Fruit fly (Drosophila melanogaster): ENCODE results near the gene CG31937.

The CG31937 gene

dm6 chr2L:1723135-1723936 lies 6.4 kb upstream of the CG31937 start (continued):
- no peak for TF ChIP-seq seq (GFP tag; IDR thresholded peaks at IDR 0.05)
- TF ChIP-seq prd (optimal IDR thresholded peaks at IDR 0.05) = no peak
- TF ChIP-seq prd (GFP tag; IDR thresholded peaks at IDR 0.05) = no peak
- no peak for TF ChIP-seq disco-r (GFP tag; optimal IDR thresholded peaks at IDR 0.05)
- no peak for TF ChIP-seq Abd-B (GFP tag; optimal IDR thresholded peaks at IDR 0.05)
- no peak for TF ChIP-seq Atf-2 (GFP tag; optimal IDR thresholded peaks at IDR 0.05)
- TF ChIP-seq pho (GFP tag; optimal IDR thresholded peaks at IDR 0.05) = no peak
- no peak for TF ChIP-seq slou (GFP tag; optimal IDR thresholded peaks at IDR 0.05)
- no peak for TF ChIP-seq Dek (tag; optimal IDR thresholded peaks at IDR 0.05)
- peak; percentile 13 for TF ChIP-seq Xbp1 (GFP tag; optimal IDR thresholded peaks at IDR 0.05)
- no peak for TF ChIP-seq Optix (GFP tag; IDR thresholded peaks at IDR 0.05)
- TF ChIP-seq CG32767 (GFP tag; IDR thresholded peaks at IDR 0.05) = no peak
- TF ChIP-seq Eip74EF (GFP tag; optimal IDR thresholded peaks at IDR 0.05) = peak in 1 of 2 experiments; percentile 53
- TF ChIP-seq maf-S (GFP tag; optimal IDR thresholded peaks at IDR 0.05) = no peak
- no peak for TF ChIP-seq Atf3 (GFP tag; optimal IDR thresholded peaks at IDR 0.05)
- no peak for TF ChIP-seq CG7786 (GFP tag; optimal IDR thresholded peaks at IDR 0.05)
- no peak for TF ChIP-seq Doc2 (GFP tag; IDR thresholded peaks at IDR 0.05)
- TF ChIP-seq CG7357 (GFP tag; IDR thresholded peaks at IDR 0.05) = no peak
- TF ChIP-seq Sry-β (GFP tag; optimal IDR thresholded peaks at IDR 0.05) = no peak
- TF ChIP-seq tin (GFP tag; optimal IDR thresholded peaks at IDR 0.05) = no peak
- no peak for TF ChIP-seq CG10366 (GFP tag; IDR thresholded peaks at IDR 0.05)
- no peak for TF ChIP-seq ase (GFP tag; IDR thresholded peaks at IDR 0.05)
- no peak for TF ChIP-seq MESR4 (GFP tag; optimal IDR thresholded peaks at IDR 0.05)
- no peak for TF ChIP-seq CG7372 (GFP tag; IDR thresholded peaks at IDR 0.05)
- no peak for TF ChIP-seq sens-2 (GFP tag; IDR thresholded peaks at IDR 0.05)
- no peak for TF ChIP-seq CG31388 (GFP tag; optimal IDR thresholded peaks at IDR 0.05)
- TF ChIP-seq salm (tag; optimal IDR thresholded peaks at IDR 0.05) = no peak
- no peak for TF ChIP-seq Ravus (GFP tag; IDR thresholded peaks at IDR 0.05)
- no peak for TF ChIP-seq Hr3 (GFP tag; optimal IDR thresholded peaks at IDR 0.05)
- no peak for TF ChIP-seq Opbp (GFP tag; IDR thresholded peaks at IDR 0.05; ENCODE audit: partially characterized antibody)
- TF ChIP-seq NC2α (GFP tag; optimal IDR thresholded peaks at IDR 0.05) = no peak
- TF ChIP-seq dan (GFP tag; IDR thresholded peaks at IDR 0.05) = no peak
- no peak for TF ChIP-seq ttk (GFP tag; IDR thresholded peaks at IDR 0.05)
- TF ChIP-seq oc (tag; optimal IDR thresholded peaks at IDR 0.05) = no peak
- TF ChIP-seq CG8944 (GFP tag; optimal IDR thresholded peaks at IDR 0.05) = peak; percentile 35
- no peak for TF ChIP-seq CG33557 (GFP tag; optimal IDR thresholded peaks at IDR 0.05)
- TF ChIP-seq CG18764 (GFP tag; optimal IDR thresholded peaks at IDR 0.05) = no peak
- TF ChIP-seq CG10462 (GFP tag; optimal IDR thresholded peaks at IDR 0.05) = no peak
- no peak for TF ChIP-seq CG9727 (GFP tag; optimal IDR thresholded peaks at IDR 0.05)
- TF ChIP-seq CG12071 (GFP tag; optimal IDR thresholded peaks at IDR 0.05) = no peak
- no peak for TF ChIP-seq hth (optimal IDR thresholded peaks at IDR 0.05)
- TF ChIP-seq CG7745 (tag; optimal IDR thresholded peaks at IDR 0.05) = no peak
- no peak for TF ChIP-seq CG16813 (GFP tag; IDR thresholded peaks at IDR 0.05; ENCODE audit: partially characterized antibody)
- no peak for TF ChIP-seq Nf-YB (GFP tag; optimal IDR thresholded peaks at IDR 0.05)
- no peak for TF ChIP-seq ham (GFP tag; IDR thresholded peaks at IDR 0.05)
- TF ChIP-seq phol (tag; optimal IDR thresholded peaks at IDR 0.05) = no peak
- no peak for TF ChIP-seq tgo (GFP tag; IDR thresholded peaks at IDR 0.05)
- TF ChIP-seq so (GFP tag; IDR thresholded peaks at IDR 0.05) = no peak
- TF ChIP-seq gsb (GFP tag; IDR thresholded peaks at IDR 0.05) = no peak
- no peak for TF ChIP-seq CG10321 (GFP tag; IDR thresholded peaks at IDR 0.05)
- TF ChIP-seq CG17186 (GFP tag; optimal IDR thresholded peaks at IDR 0.05) = no peak
- TF ChIP-seq org-1 (GFP tag; optimal IDR thresholded peaks at IDR 0.05) = no peak

All from whole organism, embryonic.